Fruit fly (Drosophila melanogaster) whole organism, embryonic: Measurements from ENCODE around the gene CG14805.

ENCODE experiments used
- Aef1 ChIP-seq: fragments of 200-800 bp; sonication (Bioruptor generic); IDR thresholded peaks from 3 replicates; pipeline ENCODE4 v1.3.6; 2022; ENCODE audit warnings: missing biosample characterization, missing genetic modification characterization
- B-H2 ChIP-seq: fragments of 200-800 bp; sonication (Bioruptor generic); optimal IDR thresholded peaks from 2 replicates; lab custom pipeline; 2018; ENCODE audit warnings: missing biosample characterization, mild to moderate bottlenecking, missing genetic modification characterization
- Blimp-1 ChIP-seq: fragments of 200-800 bp; sonication (Bioruptor generic); optimal IDR thresholded peaks from 3 replicates; lab custom pipeline; 2018; ENCODE audit warnings: missing biosample characterization, missing genetic modification characterization, mild to moderate bottlenecking, moderate library complexity, missing genetic modification reagents
- CG11696 ChIP-seq: fragments of 200-800 bp; sonication (Bioruptor generic); IDR thresholded peaks from 2 replicates; pipeline ENCODE4 v1.3.6; 2022; ENCODE audit warnings: missing biosample characterization, missing genetic modification characterization
- CG12236 ChIP-seq: fragments of 200-800 bp; sonication (Bioruptor generic); optimal IDR thresholded peaks from 2 replicates; lab custom pipeline; 2016; ENCODE audit warnings: missing biosample characterization, missing genetic modification characterization
- CG13894 ChIP-seq: fragments of 200-800 bp; sonication (Bioruptor generic); optimal IDR thresholded peaks from 3 replicates; lab custom pipeline; 2018; ENCODE audit warnings: missing biosample characterization, mild to moderate bottlenecking, missing genetic modification characterization, moderate library complexity
- CG15011 ChIP-seq: fragments of 200-800 bp; sonication (Bioruptor generic); optimal IDR thresholded peaks from 3 replicates; lab custom pipeline; 2018; ENCODE audit warnings: missing biosample characterization, mild to moderate bottlenecking, missing genetic modification characterization
- CG15269 ChIP-seq: fragments of 200-800 bp; sonication (Bioruptor generic); optimal IDR thresholded peaks from 2 replicates; lab custom pipeline; 2018; ENCODE audit warnings: missing biosample characterization, mild to moderate bottlenecking, missing genetic modification characterization, moderate library complexity
- CG17186 ChIP-seq: fragments of 200-800 bp; sonication (Bioruptor generic); optimal IDR thresholded peaks from 3 replicates; lab custom pipeline; 2017; ENCODE audit warnings: missing biosample characterization, missing genetic modification reagents, missing genetic modification characterization
- CG1792 ChIP-seq: fragments of 200-800 bp; sonication (Bioruptor generic); optimal IDR thresholded peaks from 2 replicates; lab custom pipeline; 2016; ENCODE audit warnings: missing biosample characterization, missing genetic modification characterization
- CG4360 ChIP-seq: fragments of 200-800 bp; sonication (Bioruptor generic); IDR thresholded peaks from 2 replicates; pipeline ENCODE4 v1.3.6; 2022; ENCODE audit warnings: missing biosample characterization, missing genetic modification characterization
- CG6254 ChIP-seq: fragments of 200-800 bp; sonication (Bioruptor generic); optimal IDR thresholded peaks from 3 replicates; lab custom pipeline; 2017; ENCODE audit warnings: mild to moderate bottlenecking, missing biosample characterization, missing genetic modification reagents, missing genetic modification characterization
- CG8388 ChIP-seq: fragments of 200-800 bp; sonication (Bioruptor generic); optimal IDR thresholded peaks from 2 replicates; lab custom pipeline; 2019; ENCODE audit warnings: missing biosample characterization, mild to moderate bottlenecking, missing genetic modification characterization, moderate library complexity
- CG8478 ChIP-seq: fragments of >200 bp; optimal IDR thresholded peaks from 2 replicates; lab custom pipeline; 2018
- CG8765 ChIP-seq: fragments of 200-800 bp; sonication (Bioruptor generic); IDR thresholded peaks from 2 replicates; pipeline ENCODE4 v1.3.6; 2022; ENCODE audit warnings: missing biosample characterization, missing genetic modification characterization
- Dll ChIP-seq: fragments of 200-800 bp; sonication (Bioruptor generic); IDR thresholded peaks from 4 replicates; pipeline ENCODE4 v1.3.6; 2022; ENCODE audit warnings: missing biosample characterization, missing genetic modification characterization; ENCODE audit not compliant: partially characterized antibody
- Dp ChIP-seq: fragments of 200-800 bp; sonication (Bioruptor generic); optimal IDR thresholded peaks from 2 replicates; lab custom pipeline; 2018; ENCODE audit warnings: missing biosample characterization, mild to moderate bottlenecking, missing genetic modification characterization, moderate library complexity
- ERR ChIP-seq: fragments of 200-800 bp; sonication (Bioruptor generic); optimal IDR thresholded peaks from 2 replicates; lab custom pipeline; 2016; ENCODE audit warnings: missing biosample characterization, missing genetic modification characterization
- HLH54F ChIP-seq: fragments of 200-800 bp; sonication (Bioruptor generic); optimal IDR thresholded peaks from 3 replicates; lab custom pipeline; 2016; ENCODE audit warnings: missing biosample characterization, missing genetic modification characterization
- Meics ChIP-seq: fragments of 200-800 bp; sonication (Bioruptor generic); optimal IDR thresholded peaks from 2 replicates; lab custom pipeline; 2017; ENCODE audit warnings: missing biosample characterization, mild to moderate bottlenecking, missing genetic modification characterization
- Mes4 ChIP-seq: fragments of 200-800 bp; sonication (Bioruptor generic); optimal IDR thresholded peaks from 2 replicates; lab custom pipeline; 2016; ENCODE audit warnings: missing biosample characterization, missing genetic modification characterization
- NC2α ChIP-seq: fragments of 200-800 bp; sonication (Bioruptor generic); optimal IDR thresholded peaks from 2 replicates; lab custom pipeline; 2016; ENCODE audit warnings: missing biosample characterization, missing genetic modification characterization
- Optix ChIP-seq: fragments of 200-800 bp; sonication (Bioruptor generic); IDR thresholded peaks from 3 replicates; pipeline ENCODE4 v1.3.6; 2022; ENCODE audit warnings: missing biosample characterization, missing genetic modification characterization
- Trl ChIP-seq, 3 experiments: fragments of >200 bp in 2 of 3; fragments of 200-800 bp in 1 of 3; sonication (Bioruptor generic) in 1 of 3; optimal IDR thresholded peaks; 2 replicates in 1 of 3; 3 replicates in 2 of 3; lab custom pipeline; 2016 to 2017; ENCODE audit warnings: missing biosample characterization in 1 of 3, missing genetic modification characterization in 1 of 3
- ase ChIP-seq: fragments of 200-800 bp; sonication (Bioruptor generic); IDR thresholded peaks from 3 replicates; pipeline ENCODE4 v1.3.6; 2022; ENCODE audit warnings: missing biosample characterization, missing genetic modification characterization
- cad ChIP-seq: fragments of >200 bp; optimal IDR thresholded peaks from 2 replicates; lab custom pipeline; 2017; ENCODE audit warnings: missing biosample characterization, missing genetic modification characterization
- cato ChIP-seq: fragments of 200-800 bp; sonication (Bioruptor generic); optimal IDR thresholded peaks from 2 replicates; lab custom pipeline; 2016; ENCODE audit warnings: missing biosample characterization, missing genetic modification characterization, borderline replicate concordance
- chif ChIP-seq, 2 experiments: fragments of 200-800 bp; sonication (Bioruptor generic); optimal IDR thresholded peaks; 3 replicates each; lab custom pipeline; 2016; ENCODE audit warnings: missing biosample characterization in 2 of 2, missing genetic modification characterization in 2 of 2
- chm ChIP-seq: fragments of 200-800 bp; sonication (Bioruptor generic); IDR thresholded peaks from 2 replicates; pipeline ENCODE4 v1.3.6; 2022; ENCODE audit warnings: missing biosample characterization, missing genetic modification characterization
- dm ChIP-seq: fragments of 200-800 bp; sonication (Bioruptor generic); optimal IDR thresholded peaks from 3 replicates; lab custom pipeline; 2016; ENCODE audit warnings: missing biosample characterization, missing genetic modification characterization
- dpn ChIP-seq, 2 experiments: fragments of 200-800 bp; sonication (Bioruptor generic); optimal IDR thresholded peaks; 3 replicates each; lab custom pipeline; 2016; ENCODE audit warnings: missing biosample characterization in 2 of 2, missing genetic modification characterization in 2 of 2
- dysf ChIP-seq: fragments of 200-800 bp; sonication (Bioruptor generic); IDR thresholded peaks from 3 replicates; pipeline ENCODE4 v1.3.6; 2022; ENCODE audit warnings: missing biosample characterization, missing genetic modification characterization
- ewg ChIP-seq: fragments of 200-800 bp; sonication (Bioruptor generic); optimal IDR thresholded peaks from 3 replicates; lab custom pipeline; 2017; ENCODE audit warnings: mild to moderate bottlenecking, missing biosample characterization, missing genetic modification reagents, missing genetic modification characterization
- gem ChIP-seq: fragments of 200-800 bp; sonication (Bioruptor generic); optimal IDR thresholded peaks from 2 replicates; lab custom pipeline; 2019; ENCODE audit warnings: missing biosample characterization, mild to moderate bottlenecking, missing genetic modification characterization, moderate library complexity
- gro ChIP-seq: fragments of 200-800 bp; sonication (Bioruptor generic); optimal IDR thresholded peaks from 2 replicates; lab custom pipeline; 2016; ENCODE audit warnings: missing biosample characterization, missing genetic modification characterization
- h ChIP-seq: fragments of >200 bp; optimal IDR thresholded peaks from 2 replicates; lab custom pipeline; 2017
- insv ChIP-seq, 2 experiments: fragments of 200-800 bp; sonication (Bioruptor generic); optimal IDR thresholded peaks; 3 replicates each; lab custom pipeline; 2016 to 2018; ENCODE audit warnings: missing biosample characterization in 2 of 2, missing genetic modification characterization in 2 of 2
- nau ChIP-seq: fragments of 200-800 bp; sonication (Bioruptor generic); optimal IDR thresholded peaks from 3 replicates; lab custom pipeline; 2017; ENCODE audit warnings: missing biosample characterization, mild to moderate bottlenecking, missing genetic modification characterization, missing genetic modification reagents
- nerfin-1 ChIP-seq: fragments of 200-800 bp; sonication (Bioruptor generic); optimal IDR thresholded peaks from 3 replicates; lab custom pipeline; 2019; ENCODE audit warnings: missing biosample characterization, mild to moderate bottlenecking, missing genetic modification characterization, moderate library complexity
- onecut ChIP-seq: fragments of 200-800 bp; sonication (Bioruptor generic); IDR thresholded peaks from 2 replicates; pipeline ENCODE4 v1.3.6; 2022; ENCODE audit warnings: missing biosample characterization, missing genetic modification characterization
- row ChIP-seq: fragments of 200-800 bp; sonication (Bioruptor generic); IDR thresholded peaks from 3 replicates; pipeline ENCODE4 v1.3.6; 2022; ENCODE audit warnings: missing biosample characterization, missing genetic modification characterization
- sd ChIP-seq: fragments of 200-800 bp; sonication (Bioruptor generic); optimal IDR thresholded peaks from 3 replicates; lab custom pipeline; 2018; ENCODE audit warnings: missing biosample characterization, mild to moderate bottlenecking, missing genetic modification characterization, moderate library complexity
- slp2 ChIP-seq: fragments of 200-800 bp; sonication (Bioruptor generic); optimal IDR thresholded peaks from 2 replicates; lab custom pipeline; 2016; ENCODE audit warnings: missing biosample characterization, missing genetic modification characterization
- sna ChIP-seq: fragments of 200-800 bp; sonication (Bioruptor generic); IDR thresholded peaks from 2 replicates; pipeline ENCODE4 v1.3.6; 2022; ENCODE audit warnings: missing biosample characterization, missing genetic modification characterization; ENCODE audit not compliant: partially characterized antibody
- stc ChIP-seq: fragments of 200-800 bp; sonication (Bioruptor generic); IDR thresholded peaks from 2 replicates; pipeline ENCODE4 v1.3.6; 2022; ENCODE audit warnings: missing biosample characterization, missing genetic modification characterization
- stwl ChIP-seq: fragments of 200-800 bp; sonication (Bioruptor generic); optimal IDR thresholded peaks from 3 replicates; lab custom pipeline; 2018; ENCODE audit warnings: missing biosample characterization, mild to moderate bottlenecking, missing genetic modification characterization, moderate library complexity
- tap ChIP-seq: fragments of 200-800 bp; optimal IDR thresholded peaks from 3 replicates; lab custom pipeline; 2019; ENCODE audit warnings: missing biosample characterization, mild to moderate bottlenecking, missing genetic modification characterization, moderate library complexity
- tna ChIP-seq: fragments of 200-800 bp; sonication (Bioruptor generic); IDR thresholded peaks from 2 replicates; pipeline ENCODE4 v1.3.6; 2022; ENCODE audit warnings: missing biosample characterization, missing genetic modification characterization; ENCODE audit not compliant: partially characterized antibody
- trh ChIP-seq: fragments of 200-800 bp; sonication (Bioruptor generic); optimal IDR thresholded peaks from 2 replicates; lab custom pipeline; 2016; ENCODE audit warnings: missing biosample characterization, missing genetic modification characterization
- wek ChIP-seq: fragments of 200-800 bp; sonication (Bioruptor generic); optimal IDR thresholded peaks from 3 replicates; lab custom pipeline; 2018; ENCODE audit warnings: missing biosample characterization, mild to moderate bottlenecking, missing genetic modification characterization, moderate library complexity
- zen2 ChIP-seq: fragments of 200-800 bp; sonication (Bioruptor generic); IDR thresholded peaks from 3 replicates; pipeline ENCODE4 v1.3.6; 2022; ENCODE audit warnings: missing biosample characterization, missing genetic modification characterization; ENCODE audit not compliant: partially characterized antibody

Gene CG14805

DNA sequence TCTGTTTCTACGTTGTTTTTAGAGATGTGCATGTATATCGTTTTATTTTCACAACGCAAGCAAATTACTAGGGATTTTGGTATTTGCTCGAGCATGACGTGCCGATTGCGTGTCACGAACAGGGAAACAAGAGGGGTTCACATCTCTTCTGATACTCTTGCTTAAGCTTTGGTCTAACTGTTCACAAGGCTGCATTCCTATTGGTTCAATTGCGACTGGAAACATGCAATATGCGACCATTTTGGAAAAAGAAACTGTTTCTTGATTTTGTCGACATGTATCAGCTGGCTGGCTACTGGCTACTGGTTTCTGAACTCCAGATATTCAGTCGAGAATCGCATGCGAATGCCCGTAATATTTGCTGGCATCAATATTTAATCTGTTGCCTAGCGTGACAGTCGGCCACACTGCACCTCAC, 3.0 kb downstream of the CG14805 start, which contains the start of gene Coa8 (continued):
- TF ChIP-seq Aef1 (peak; percentile 26; the same call in 2 of the 3 replicates), Dll (peak; percentile 57), sna (GFP tag; lab: Robert Waterston, UW) (peak; percentile 39; the same call in 1 of the 2 replicates), Meics (GFP tag; lab: Kevin White, UChicago) (peak; percentile 38), row (peak; percentile 83), CG11696 (GFP tag; lab: Robert Waterston, UW) (no peak), Optix (GFP tag; lab: Robert Waterston, UW) (0 out of 3 replicates have a peak, but pooled peaks have one; percentile 25), CG8478 (lab: Kevin White, UChicago) (no peak), ERR (GFP tag; lab: Kevin White, UChicago) (peak; percentile 23), zen2 (GFP tag; lab: Robert Waterston, UW) (no peak; the same call in 2 of the 3 replicates), insv (GFP tag; optimal IDR thresholded peaks at IDR 0.05; lab: Kevin White, UChicago) (peak in 1 of 2 experiments; percentile 25), gem (tag; lab: Kevin White, UChicago) (no peak), sd (no peak), wek (GFP tag; lab: Kevin White, UChicago) (peak; percentile 91), Blimp-1 (GFP tag; lab: Kevin White, UChicago) (peak; percentile 2), CG12236 (GFP tag; lab: Kevin White, UChicago) (no peak), slp2 (GFP tag; lab: Kevin White, UChicago) (no peak), stwl (tag; lab: Kevin White, UChicago) (no peak), Mes4 (GFP tag; lab: Kevin White, UChicago) (no peak), CG4360 (GFP tag; lab: Robert Waterston, UW) (no peak), cad (no peak), CG6254 (GFP tag; lab: Kevin White, UChicago) (no peak), dm (GFP tag; lab: Kevin White, UChicago) (no peak), ase (GFP tag; lab: Robert Waterston, UW) (no peak), nau (GFP tag; lab: Kevin White, UChicago) (no peak), HLH54F (GFP tag; lab: Kevin White, UChicago) (peak; percentile 43), Trl (optimal IDR thresholded peaks at IDR 0.05; lab: Kevin White, UChicago) (no peak), Trl (GFP tag; optimal IDR thresholded peaks at IDR 0.05; lab: Kevin White, UChicago) (no peak), ewg (no peak), tna (GFP tag; lab: Robert Waterston, UW) (no peak), h (lab: Kevin White, UChicago) (no peak), CG1792 (no peak), CG15269 (peak; percentile 55), chif (GFP tag; optimal IDR thresholded peaks at IDR 0.05; lab: Kevin White, UChicago) (peak in 1 of 2 experiments; percentile 5), CG8388 (GFP tag; lab: Kevin White, UChicago) (no peak), CG13894 (tag; lab: Kevin White, UChicago) (no peak), onecut (GFP tag; lab: Robert Waterston, UW) (0 out of 2 replicates have a peak, but pooled peaks have one; percentile 11), stc (GFP tag; lab: Robert Waterston, UW) (no peak), CG8765 (no peak), gro (no peak), CG17186 (GFP tag; lab: Kevin White, UChicago) (no peak), B-H2 (GFP tag; lab: Kevin White, UChicago) (peak; percentile 9), dpn (GFP tag; optimal IDR thresholded peaks at IDR 0.05; lab: Kevin White, UChicago) (peak; percentile 24 to 26), tap (tag; lab: Kevin White, UChicago) (no peak), chm (no peak), CG15011 (GFP tag; lab: Kevin White, UChicago) (no peak), NC2α (GFP tag; lab: Kevin White, UChicago) (no peak), nerfin-1 (peak; percentile 16), dysf (peak; percentile 63; the same call in 2 of the 3 replicates), trh (GFP tag; lab: Kevin White, UChicago) (no peak), cato (GFP tag; lab: Kevin White, UChicago) (no peak), Dp (no peak)
